Worm (Caenorhabditis elegans): ENCODE results near the gene psd-1.

DNA sequence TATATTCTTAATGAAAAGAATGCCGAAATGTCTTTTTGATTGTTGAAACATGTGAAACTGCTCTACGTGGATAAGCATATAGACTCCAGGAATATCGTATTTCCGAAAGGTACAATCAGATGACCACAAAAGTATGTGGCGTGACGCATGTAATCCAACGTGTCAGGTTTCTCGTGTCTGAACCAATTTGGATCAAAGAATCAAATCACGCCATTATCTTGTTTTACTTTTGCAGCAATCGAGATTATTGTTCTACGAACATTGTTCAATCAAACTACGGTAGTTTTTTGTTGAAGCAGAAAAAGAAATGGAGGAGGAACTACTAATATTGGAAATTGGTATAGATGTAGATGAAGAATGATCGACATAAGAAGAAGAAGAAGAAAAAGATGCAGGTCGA lies 1.5 kb downstream of the psd-1 start:
- no peak for TF ChIP-seq hmg-4 (GFP tag; optimal IDR thresholded peaks at IDR 0.05)
- no peak for TF ChIP-seq ama-1 (optimal IDR thresholded peaks at IDR 0.05)
- TF ChIP-seq tbx-11 (GFP tag; IDR thresholded peaks at IDR 0.05): no peak
- no peak for TF ChIP-seq hmbx-1 (tag; optimal IDR thresholded peaks at IDR 0.05)
- no peak for TF ChIP-seq hnd-1 (tag; optimal IDR thresholded peaks at IDR 0.05)
- TF ChIP-seq pes-1 (GFP tag; IDR thresholded peaks at IDR 0.05): no peak
- TF ChIP-seq tra-4 (tag; optimal IDR thresholded peaks at IDR 0.05): no peak
- TF ChIP-seq tbx-37 (GFP tag; conservative IDR thresholded peaks at IDR 0.05): no peak

Measured in whole organism, early embryonic.